Fruit fly (Drosophila melanogaster) whole organism, prepupa: ENCODE data around the gene CG9205.
A peak's percentile ranks its signal among the peaks of the same experiment; 100 is the strongest.

ENCODE experiments used
- Blimp-1 ChIP-seq: fragments of 200-800 bp; sonication (Bioruptor generic); optimal IDR thresholded peaks from 3 replicates; lab custom pipeline; 2017; ENCODE audit warnings: missing biosample characterization, missing genetic modification characterization, mild to moderate bottlenecking, moderate library complexity, missing genetic modification reagents
- CG10669 ChIP-seq: fragments of 200-800 bp; sonication (Bioruptor generic); optimal IDR thresholded peaks from 3 replicates; lab custom pipeline; 2018; ENCODE audit warnings: missing biosample characterization, mild to moderate bottlenecking, missing genetic modification characterization, moderate library complexity
- CG11762 ChIP-seq: fragments of 200-800 bp; sonication (Bioruptor generic); optimal IDR thresholded peaks from 3 replicates; lab custom pipeline; 2016; ENCODE audit warnings: missing biosample characterization, missing genetic modification characterization; ENCODE audit not compliant: insufficient read depth
- CG11902 ChIP-seq: fragments of 200-800 bp; sonication (Bioruptor generic); optimal IDR thresholded peaks from 3 replicates; lab custom pipeline; 2016; ENCODE audit warnings: missing biosample characterization, missing genetic modification characterization
- CG15336 ChIP-seq: fragments of 200-800 bp; sonication (Bioruptor generic); IDR thresholded peaks from 2 replicates; pipeline ENCODE4 v1.3.6; 2022; ENCODE audit warnings: missing biosample characterization, missing genetic modification characterization
- CG1621 ChIP-seq: fragments of 200-800 bp; sonication (Bioruptor generic); optimal IDR thresholded peaks from 3 replicates; lab custom pipeline; 2018; ENCODE audit warnings: missing biosample characterization, mild to moderate bottlenecking, missing genetic modification characterization
- CG16779 ChIP-seq: fragments of 200-800 bp; sonication (Bioruptor generic); optimal IDR thresholded peaks from 3 replicates; lab custom pipeline; 2017; ENCODE audit warnings: missing biosample characterization, mild to moderate bottlenecking, missing genetic modification characterization
- CG3032 ChIP-seq: fragments of 200-800 bp; optimal IDR thresholded peaks from 2 replicates; lab custom pipeline; 2019; ENCODE audit warnings: missing biosample characterization, mild to moderate bottlenecking, missing genetic modification characterization, moderate library complexity
- CG31627 ChIP-seq: fragments of 200-800 bp; sonication (Bioruptor generic); optimal IDR thresholded peaks from 3 replicates; lab custom pipeline; 2016; ENCODE audit warnings: missing biosample characterization, missing genetic modification characterization
- CG32006 ChIP-seq: fragments of 200-800 bp; sonication (Bioruptor generic); optimal IDR thresholded peaks from 3 replicates; lab custom pipeline; 2017; ENCODE audit warnings: missing biosample characterization, mild to moderate bottlenecking, missing genetic modification characterization
- CG3919 ChIP-seq: fragments of 200-800 bp; sonication (Bioruptor generic); optimal IDR thresholded peaks from 3 replicates; lab custom pipeline; 2016; ENCODE audit warnings: missing biosample characterization, missing genetic modification characterization
- CG6163 ChIP-seq: fragments of 200-800 bp; sonication (Bioruptor generic); IDR thresholded peaks from 3 replicates; pipeline ENCODE4 v1.3.6; 2022; ENCODE audit warnings: missing biosample characterization, missing genetic modification characterization
- CG6276 ChIP-seq: fragments of 200-800 bp; sonication (Bioruptor generic); optimal IDR thresholded peaks from 2 replicates; lab custom pipeline; 2017; ENCODE audit warnings: missing biosample characterization, mild to moderate bottlenecking, missing genetic modification characterization
- CG6792 ChIP-seq: fragments of 200-800 bp; sonication (Bioruptor generic); optimal IDR thresholded peaks from 3 replicates; lab custom pipeline; 2016; ENCODE audit warnings: missing biosample characterization, missing genetic modification characterization
- CG6808 ChIP-seq: fragments of 200-800 bp; sonication (Bioruptor generic); optimal IDR thresholded peaks from 3 replicates; lab custom pipeline; 2017; ENCODE audit warnings: missing biosample characterization, missing genetic modification characterization, mild to moderate bottlenecking, moderate library complexity, missing genetic modification reagents
- CG6854 ChIP-seq: fragments of 200-800 bp; sonication (Bioruptor generic); optimal IDR thresholded peaks from 2 replicates; lab custom pipeline; 2017; ENCODE audit warnings: missing biosample characterization, mild to moderate bottlenecking, missing genetic modification characterization
- CG7368 ChIP-seq: fragments of 200-800 bp; sonication (Bioruptor generic); optimal IDR thresholded peaks from 3 replicates; lab custom pipeline; 2016; ENCODE audit warnings: missing biosample characterization, missing genetic modification characterization
- CG8119 ChIP-seq: fragments of 200-800 bp; sonication (Bioruptor generic); IDR thresholded peaks from 3 replicates; pipeline ENCODE4 v1.3.6; 2022; ENCODE audit warnings: missing biosample characterization, missing genetic modification characterization
- CG8319 ChIP-seq: fragments of 200-800 bp; sonication (Bioruptor generic); optimal IDR thresholded peaks from 3 replicates; lab custom pipeline; 2016; ENCODE audit warnings: missing biosample characterization, missing genetic modification characterization
- CG8632 ChIP-seq: fragments of 200-800 bp; sonication (Bioruptor generic); optimal IDR thresholded peaks from 3 replicates; lab custom pipeline; 2016; ENCODE audit warnings: missing biosample characterization, missing genetic modification characterization
- CG9139 ChIP-seq: fragments of 200-800 bp; sonication (Bioruptor generic); optimal IDR thresholded peaks from 3 replicates; lab custom pipeline; 2017; ENCODE audit warnings: missing biosample characterization, mild to moderate bottlenecking, missing genetic modification characterization
- Eip78C ChIP-seq: fragments of 200-800 bp; sonication (Bioruptor generic); peaks from one replicate; lab custom pipeline; 2016; ENCODE audit warnings: missing biosample characterization, missing genetic modification characterization
- Eip93F ChIP-seq: fragments of 200-800 bp; sonication (Bioruptor generic); optimal IDR thresholded peaks from 2 replicates; lab custom pipeline; 2016; ENCODE audit warnings: missing biosample characterization, mild to moderate bottlenecking, missing genetic modification characterization
- Ets21C ChIP-seq: fragments of 200-800 bp; sonication (Bioruptor generic); optimal IDR thresholded peaks from 3 replicates; lab custom pipeline; 2016; ENCODE audit warnings: missing biosample characterization, missing genetic modification characterization
- Ets96B ChIP-seq: fragments of 200-800 bp; optimal IDR thresholded peaks from 2 replicates; lab custom pipeline; 2019; ENCODE audit warnings: missing biosample characterization, mild to moderate bottlenecking, missing genetic modification characterization, moderate library complexity
- Gug ChIP-seq: fragments of 200-800 bp; sonication (Bioruptor generic); IDR thresholded peaks from 2 replicates; pipeline ENCODE4 v1.3.6; 2022; ENCODE audit warnings: missing biosample characterization, missing genetic modification characterization
- Hr38 ChIP-seq: sonication (Bioruptor generic); optimal IDR thresholded peaks from 2 replicates; lab custom pipeline; 2016; ENCODE audit warnings: missing biosample characterization, missing genetic modification characterization
- Hr39 ChIP-seq: fragments of 200-800 bp; sonication (Bioruptor generic); optimal IDR thresholded peaks from 2 replicates; lab custom pipeline; 2016; ENCODE audit warnings: missing biosample characterization, missing genetic modification characterization
- Lpt ChIP-seq: fragments of 200-800 bp; sonication (Bioruptor generic); optimal IDR thresholded peaks from 3 replicates; lab custom pipeline; 2016; ENCODE audit warnings: missing biosample characterization, missing genetic modification characterization
- Met ChIP-seq: fragments of 200-800 bp; sonication (Bioruptor generic); optimal IDR thresholded peaks from 3 replicates; lab custom pipeline; 2016; ENCODE audit warnings: missing biosample characterization, missing genetic modification characterization
- OdsH ChIP-seq: fragments of 200-800 bp; sonication (Bioruptor generic); optimal IDR thresholded peaks from 3 replicates; lab custom pipeline; 2016; ENCODE audit warnings: missing biosample characterization, missing genetic modification characterization
- Smox ChIP-seq: fragments of 200-800 bp; sonication (Bioruptor generic); optimal IDR thresholded peaks from 3 replicates; lab custom pipeline; 2016; ENCODE audit warnings: missing biosample characterization, missing genetic modification characterization
- Sox102F ChIP-seq: fragments of 200-800 bp; sonication (Bioruptor generic); optimal IDR thresholded peaks from 2 replicates; lab custom pipeline; 2016; ENCODE audit warnings: missing biosample characterization, mild to moderate bottlenecking, missing genetic modification characterization
- Sox15 ChIP-seq: fragments of 200-800 bp; sonication (Bioruptor generic); optimal IDR thresholded peaks from 3 replicates; lab custom pipeline; 2016; ENCODE audit warnings: missing biosample characterization, missing genetic modification characterization
- achi ChIP-seq: fragments of 200-800 bp; sonication (Bioruptor generic); optimal IDR thresholded peaks from 3 replicates; lab custom pipeline; 2016; ENCODE audit warnings: missing biosample characterization, missing genetic modification characterization
- acj6 ChIP-seq: fragments of 200-800 bp; sonication (Bioruptor generic); optimal IDR thresholded peaks from 3 replicates; lab custom pipeline; 2016; ENCODE audit warnings: missing biosample characterization, missing genetic modification characterization
- cyc ChIP-seq: fragments of 200-800 bp; sonication (Bioruptor generic); optimal IDR thresholded peaks from 3 replicates; lab custom pipeline; 2016; ENCODE audit warnings: missing biosample characterization, missing genetic modification characterization
- dac ChIP-seq: fragments of 200-800 bp; sonication (Bioruptor generic); optimal IDR thresholded peaks from 2 replicates; lab custom pipeline; 2017; ENCODE audit warnings: missing biosample characterization, mild to moderate bottlenecking, missing genetic modification characterization
- dsx ChIP-seq: fragments of 200-800 bp; optimal IDR thresholded peaks from 3 replicates; lab custom pipeline; 2019; ENCODE audit warnings: missing biosample characterization, mild to moderate bottlenecking, missing genetic modification characterization, moderate library complexity; ENCODE audit not compliant: poor library complexity, severe bottlenecking
- fd59A ChIP-seq: fragments of 200-800 bp; sonication (Bioruptor generic); optimal IDR thresholded peaks from 2 replicates; lab custom pipeline; 2017; ENCODE audit warnings: missing biosample characterization, mild to moderate bottlenecking, missing genetic modification characterization, missing genetic modification reagents
- fd85E ChIP-seq: fragments of 200-800 bp; sonication (Bioruptor generic); optimal IDR thresholded peaks from 3 replicates; lab custom pipeline; 2016; ENCODE audit warnings: missing biosample characterization, missing genetic modification characterization
- fkh ChIP-seq: fragments of 200-800 bp; sonication (Bioruptor generic); optimal IDR thresholded peaks from 3 replicates; lab custom pipeline; 2017; ENCODE audit warnings: missing biosample characterization, mild to moderate bottlenecking, missing genetic modification characterization, moderate library complexity
- lz ChIP-seq: fragments of 200-800 bp; sonication (Bioruptor generic); optimal IDR thresholded peaks from 3 replicates; lab custom pipeline; 2016; ENCODE audit warnings: missing biosample characterization, missing genetic modification characterization
- net ChIP-seq: fragments of 200-800 bp; sonication (Bioruptor generic); optimal IDR thresholded peaks from 3 replicates; lab custom pipeline; 2016; ENCODE audit warnings: missing biosample characterization, missing genetic modification characterization
- salr ChIP-seq, 2 experiments: fragments of 200-800 bp; sonication (Bioruptor generic); optimal IDR thresholded peaks; 3 replicates each; lab custom pipeline; 2016 to 2018; ENCODE audit warnings: missing biosample characterization in 2 of 2, missing genetic modification characterization in 2 of 2, mild to moderate bottlenecking in 1 of 2
- spab ChIP-seq: fragments of 200-800 bp; sonication (Bioruptor generic); optimal IDR thresholded peaks from 2 replicates; lab custom pipeline; 2017; ENCODE audit warnings: missing biosample characterization, mild to moderate bottlenecking, missing genetic modification characterization, missing genetic modification reagents
- ss ChIP-seq, 2 experiments: fragments of 200-800 bp; sonication (Bioruptor generic); optimal IDR thresholded peaks; 2 replicates in 1 of 2; 3 replicates in 1 of 2; lab custom pipeline; 2017 to 2018; ENCODE audit warnings: mild to moderate bottlenecking in 2 of 2, missing biosample characterization in 2 of 2, missing genetic modification characterization in 2 of 2, moderate library complexity in 1 of 2
- svp ChIP-seq: fragments of 200-800 bp; sonication (Bioruptor generic); peaks from one replicate; lab custom pipeline; 2016; ENCODE audit warnings: missing biosample characterization, missing genetic modification characterization
- topi ChIP-seq: fragments of 200-800 bp; sonication (Bioruptor generic); optimal IDR thresholded peaks from 3 replicates; lab custom pipeline; 2016; ENCODE audit warnings: missing biosample characterization, missing genetic modification characterization
- vri ChIP-seq: fragments of 200-800 bp; sonication (Bioruptor generic); optimal IDR thresholded peaks from 3 replicates; lab custom pipeline; 2016; ENCODE audit warnings: missing biosample characterization, mild to moderate bottlenecking, missing genetic modification characterization

Gene CG9205

DNA sequence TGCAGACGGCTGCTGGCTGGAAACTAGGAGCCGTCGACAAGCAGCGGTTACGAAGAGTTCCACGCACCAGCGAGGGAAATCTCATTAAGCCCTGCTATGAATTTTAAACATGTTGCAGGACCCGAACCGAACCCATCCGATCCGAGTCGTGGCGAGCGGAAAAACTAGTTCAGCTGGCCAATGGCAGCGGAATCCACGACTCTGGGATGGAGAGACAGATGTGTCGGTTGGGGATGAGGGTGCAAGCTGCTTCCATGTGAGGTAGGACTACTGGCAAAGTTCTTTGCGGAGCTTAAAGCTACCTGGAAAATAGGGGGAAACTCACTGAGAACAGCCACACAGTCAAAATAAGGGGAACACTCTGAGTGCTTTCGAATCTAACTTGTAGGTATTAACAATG, 10.8 kb upstream of the CG9205 start:
- TF ChIP-seq CG6808 (no peak), topi (no peak), Smox (GFP tag; lab: Kevin White, UChicago) (no peak), dac (GFP tag; lab: Kevin White, UChicago) (no peak)

DNA sequence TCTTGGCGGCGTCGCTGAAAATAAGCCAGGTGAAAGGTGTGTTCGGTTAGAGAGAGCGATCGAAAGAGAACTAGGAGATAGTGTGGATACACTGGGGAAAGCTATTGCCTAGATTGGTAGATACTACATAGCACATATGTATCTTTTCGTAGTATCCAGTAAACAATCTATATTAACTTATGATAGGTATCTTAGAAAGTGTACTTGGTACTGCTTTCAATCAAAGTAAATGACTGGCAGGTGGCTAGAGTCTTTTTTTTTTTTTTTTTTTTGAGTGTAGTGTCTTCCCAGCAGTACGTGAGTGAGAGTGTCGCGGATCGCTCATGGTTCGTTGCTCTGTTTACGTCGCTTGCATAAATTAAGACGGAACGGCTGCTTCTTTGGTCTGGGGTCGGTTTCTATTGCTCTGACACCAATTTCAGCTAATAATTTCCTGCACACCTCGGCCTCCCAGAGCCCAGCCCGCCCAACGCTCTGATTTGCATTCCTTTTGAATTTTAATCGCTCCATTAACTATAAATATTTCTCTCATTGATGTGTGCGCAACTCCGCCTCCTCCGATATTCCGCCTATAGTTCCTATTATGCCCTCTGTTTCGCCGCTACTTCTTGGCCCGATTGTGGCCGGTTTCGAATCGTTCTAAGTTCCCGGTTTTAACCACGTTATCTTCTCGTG, 4.8 kb upstream of the CG9205 start:
- TF ChIP-seq dac (GFP tag; lab: Kevin White, UChicago) (peak; percentile 16), Ets96B (tag; lab: Kevin White, UChicago) (no peak), cyc (no peak), CG6276 (GFP tag; lab: Kevin White, UChicago) (peak; percentile 31), ss (GFP tag; optimal IDR thresholded peaks at IDR 0.05; lab: Kevin White, UChicago) (no peak), CG8119 (GFP tag; lab: Robert Waterston, UW) (peak; percentile 65), Hr38 (GFP tag; lab: Kevin White, UChicago) (no peak), CG8632 (GFP tag; lab: Kevin White, UChicago) (no peak), svp (GFP tag; lab: Kevin White, UChicago) (no peak), acj6 (GFP tag; lab: Kevin White, UChicago) (peak; percentile 18), fd85E (GFP tag; lab: Kevin White, UChicago) (no peak), Sox102F (GFP tag; lab: Kevin White, UChicago) (no peak), CG7368 (no peak), lz (no peak), Eip78C (GFP tag; lab: Kevin White, UChicago) (peak; percentile 66), spab (GFP tag; lab: Kevin White, UChicago) (no peak), Sox15 (GFP tag; lab: Kevin White, UChicago) (no peak), Gug (GFP tag; lab: Robert Waterston, UW) (peak; percentile 60), Met (GFP tag; lab: Kevin White, UChicago) (no peak), CG15336 (peak; percentile 81), CG3919 (GFP tag; lab: Kevin White, UChicago) (peak; percentile 37), fkh (GFP tag; lab: Kevin White, UChicago) (no peak), achi (GFP tag; lab: Kevin White, UChicago) (peak; percentile 50), Blimp-1 (no peak), CG6792 (GFP tag; lab: Kevin White, UChicago) (no peak), fd59A (no peak), CG9139 (GFP tag; lab: Kevin White, UChicago) (no peak), CG8319 (no peak), CG31627 (GFP tag; lab: Kevin White, UChicago) (no peak), CG11762 (GFP tag; lab: Kevin White, UChicago) (no peak), CG16779 (tag; lab: Kevin White, UChicago) (no peak), CG3032 (tag; lab: Kevin White, UChicago) (no peak), dsx (GFP tag; lab: Kevin White, UChicago) (no peak), CG6163 (peak; percentile 68; the same call in 2 of the 3 replicates), CG10669 (no peak), OdsH (GFP tag; lab: Kevin White, UChicago) (peak; percentile 34), Lpt (GFP tag; lab: Kevin White, UChicago) (peak; percentile 14), net (GFP tag; lab: Kevin White, UChicago) (no peak), CG6854 (GFP tag; lab: Kevin White, UChicago) (no peak), salr (GFP tag; optimal IDR thresholded peaks at IDR 0.05; lab: Kevin White, UChicago) (no peak), Eip93F (GFP tag; lab: Kevin White, UChicago) (no peak), Smox (GFP tag; lab: Kevin White, UChicago) (no peak), CG1621 (tag; lab: Kevin White, UChicago) (no peak), CG11902 (GFP tag; lab: Kevin White, UChicago) (no peak), CG32006 (peak; percentile 73), Ets21C (GFP tag; lab: Kevin White, UChicago) (no peak), Hr39 (GFP tag; lab: Kevin White, UChicago) (no peak), vri (GFP tag; lab: Kevin White, UChicago) (no peak)
